Worm (Caenorhabditis elegans) whole organism, midembryonic: ENCODE results near the gene srd-48.

Experiments
- T22C8.4 ChIP-seq: fragments of 200-800 bp; sonication (Bioruptor generic); IDR thresholded peaks from 2 replicates; pipeline ENCODE4 v1.3.6; 2022; ENCODE audit warnings: missing genetic modification characterization, missing compliant biosample characterization
- klf-2 ChIP-seq: fragments of 200-800 bp; sonication (Bioruptor generic); conservative IDR thresholded peaks from 2 replicates; pipeline ENCODE4 v1.3.6; 2022; ENCODE audit warnings: missing genetic modification reagents, missing genetic modification characterization, missing compliant biosample characterization

ce11 chrX:12299834-12300233, 36.1 kb upstream of the srd-48 start, which contains the start of gene W06D11.5:
- TF ChIP-seq T22C8.4 (GFP tag; lab: Robert Waterston, UW) (no peak), klf-2 (GFP tag; lab: Robert Waterston, UW) (no peak)
